Fruit fly (Drosophila melanogaster): ENCODE data around the gene Der-1.

Der-1 gene

DNA sequence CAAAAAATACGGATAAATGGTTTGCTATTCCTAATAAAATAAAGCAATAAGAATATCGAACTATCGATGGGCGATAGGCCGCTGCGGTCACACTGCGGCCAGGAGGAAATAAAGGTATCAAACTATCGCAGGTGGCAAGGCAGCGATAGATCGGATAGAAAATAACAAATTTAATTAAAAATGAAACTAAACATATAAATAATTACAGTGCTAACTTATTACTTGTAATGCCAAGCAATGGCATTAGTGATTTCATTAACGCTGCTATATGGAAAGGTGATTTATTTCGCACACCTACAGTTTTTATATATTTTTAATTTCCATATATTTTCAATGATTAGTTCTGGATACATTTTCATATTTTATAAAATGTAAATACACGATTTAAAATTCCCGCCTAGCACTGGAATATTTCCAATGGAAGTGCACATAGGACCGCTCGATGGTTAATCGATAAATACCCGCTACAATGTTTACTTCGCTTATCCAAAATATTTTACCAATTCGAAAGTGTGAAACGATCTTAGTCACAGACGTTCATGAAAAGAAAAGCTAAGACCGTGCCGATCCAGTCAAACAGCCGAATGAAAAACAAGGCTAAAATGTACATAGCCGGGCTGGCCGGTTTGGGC lies 7.1 kb downstream of the Der-1 start, which contains the start of the genes CG15356 and CG15362 (continued):
- TF ChIP-seq CG16813 (GFP tag; IDR thresholded peaks at IDR 0.05; ENCODE audit: partially characterized antibody) = peak; percentile 100
- TF ChIP-seq Elba2 (GFP tag; optimal IDR thresholded peaks at IDR 0.05) = peak; percentile 96
- peak; percentile 46 for TF ChIP-seq Myb (GFP tag; optimal IDR thresholded peaks at IDR 0.05)
- TF ChIP-seq hbn (GFP tag; IDR thresholded peaks at IDR 0.05; ENCODE audit: partially characterized antibody) = peak; percentile 98
- TF ChIP-seq CG10267 (tag; optimal IDR thresholded peaks at IDR 0.05) = peak; percentile 53
- no peak for TF ChIP-seq CG14050 (GFP tag; IDR thresholded peaks at IDR 0.05)
- TF ChIP-seq Drgx (GFP tag; IDR thresholded peaks at IDR 0.05) = peak; percentile 27; the same call in 1 of the 2 replicates
- peak; percentile 51 for TF ChIP-seq CG2120 (GFP tag; optimal IDR thresholded peaks at IDR 0.05)
- no peak for TF ChIP-seq hkb (optimal IDR thresholded peaks at IDR 0.05)
- no peak for TF ChIP-seq hkb (GFP tag; IDR thresholded peaks at IDR 0.05)
- TF ChIP-seq Dek (tag; optimal IDR thresholded peaks at IDR 0.05) = peak; percentile 62
- peak; percentile 43 for TF ChIP-seq HmgZ (tag; optimal IDR thresholded peaks at IDR 0.05)
- TF ChIP-seq chinmo (GFP tag; IDR thresholded peaks at IDR 0.05; ENCODE audit: partially characterized antibody) = peak; percentile 99
- peak in 1 of 2 experiments; percentile 4 for TF ChIP-seq bsh (GFP tag; optimal IDR thresholded peaks at IDR 0.05)
- peak; percentile 41 for TF ChIP-seq YL-1 (GFP tag; optimal IDR thresholded peaks at IDR 0.05)
- TF ChIP-seq CG14441 (GFP tag; IDR thresholded peaks at IDR 0.05) = 0 out of 2 replicates have a peak, but pooled peaks have one; percentile 8
- TF ChIP-seq Dll (GFP tag; IDR thresholded peaks at IDR 0.05; ENCODE audit: partially characterized antibody) = peak; percentile 98
- TF ChIP-seq CG10321 (GFP tag; IDR thresholded peaks at IDR 0.05) = no peak
- peak; percentile 29 for TF ChIP-seq Fer3 (tag; optimal IDR thresholded peaks at IDR 0.05)
- TF ChIP-seq Hsf (GFP tag; optimal IDR thresholded peaks at IDR 0.05) = peak; percentile 35
- peak; percentile 30 for TF ChIP-seq Fer1 (GFP tag; optimal IDR thresholded peaks at IDR 0.05)
- TF ChIP-seq Dip2 (GFP tag; IDR thresholded peaks at IDR 0.05) = no peak
- TF ChIP-seq CG18619 (GFP tag; optimal IDR thresholded peaks at IDR 0.05) = peak; percentile 38
- peak; percentile 36 to 49 for TF ChIP-seq dpn (GFP tag; optimal IDR thresholded peaks at IDR 0.05)
- peak; percentile 43 for TF ChIP-seq zfh2 (GFP tag; optimal IDR thresholded peaks at IDR 0.05)
- TF ChIP-seq CG8765 (GFP tag; IDR thresholded peaks at IDR 0.05) = peak; percentile 41; the same call in 1 of the 2 replicates
- peak in 1 of 2 experiments; percentile 71 for TF ChIP-seq insv (GFP tag; optimal IDR thresholded peaks at IDR 0.05)
- peak; percentile 78 for TF ChIP-seq Rfx (GFP tag; IDR thresholded peaks at IDR 0.05)
- no peak for TF ChIP-seq Stat92E (GFP tag; optimal IDR thresholded peaks at IDR 0.05)
- TF ChIP-seq CG1603 (tag; optimal IDR thresholded peaks at IDR 0.05) = peak; percentile 71
- 0 out of 2 replicates have a peak, but pooled peaks have one; percentile 18 for TF ChIP-seq CG6689 (GFP tag; IDR thresholded peaks at IDR 0.05)
- no peak for TF ChIP-seq jumu (GFP tag; optimal IDR thresholded peaks at IDR 0.05)
- peak; percentile 65 for TF ChIP-seq Dp (GFP tag; optimal IDR thresholded peaks at IDR 0.05)
- no peak for TF ChIP-seq Six4 (GFP tag; optimal IDR thresholded peaks at IDR 0.05)
- TF ChIP-seq CG13775 (GFP tag; optimal IDR thresholded peaks at IDR 0.05) = peak; percentile 45
- TF ChIP-seq CG18476 (GFP tag; optimal IDR thresholded peaks at IDR 0.05) = peak; percentile 13
- TF ChIP-seq Dbx (GFP tag; IDR thresholded peaks at IDR 0.05) = peak; percentile 66; the same call in 2 of the 3 replicates
- peak; percentile 73 for TF ChIP-seq E2f2 (GFP tag; IDR thresholded peaks at IDR 0.05)
- TF ChIP-seq Med (GFP tag) = peak; percentile 85
- no peak for TF ChIP-seq CG6175 (GFP tag; IDR thresholded peaks at IDR 0.05)
- TF ChIP-seq CG14860 (GFP tag; IDR thresholded peaks at IDR 0.05; ENCODE audit: partially characterized antibody) = peak; percentile 98
- TF ChIP-seq CG4617 (GFP tag; optimal IDR thresholded peaks at IDR 0.05; ENCODE audit: borderline replicate concordance) = peak; percentile 85
- TF ChIP-seq gce (GFP tag; IDR thresholded peaks at IDR 0.05) = no peak
- TF ChIP-seq Ptx1 (GFP tag; IDR thresholded peaks at IDR 0.05) = 0 out of 2 replicates have a peak, but pooled peaks have one; percentile 9
- TF ChIP-seq Bteb2 (GFP tag; optimal IDR thresholded peaks at IDR 0.05) = no peak
- TF ChIP-seq Meics (GFP tag; optimal IDR thresholded peaks at IDR 0.05) = peak; percentile 56
- peak; percentile 98 for TF ChIP-seq CG34224 (GFP tag; IDR thresholded peaks at IDR 0.05; ENCODE audit: partially characterized antibody)
- peak; percentile 5 for TF ChIP-seq tin (GFP tag; optimal IDR thresholded peaks at IDR 0.05)
- TF ChIP-seq nmo (GFP tag; optimal IDR thresholded peaks at IDR 0.05) = peak; percentile 64

Measured in whole organism, embryonic.